Fruit fly (Drosophila melanogaster) whole organism, prepupa: ENCODE data around the gene et.

Experiments used
- Blimp-1 ChIP-seq: fragments of 200-800 bp; sonication (Bioruptor generic); optimal IDR thresholded peaks from 3 replicates; lab custom pipeline; 2017; ENCODE audit warnings: missing biosample characterization, missing genetic modification characterization, mild to moderate bottlenecking, moderate library complexity, missing genetic modification reagents
- CG10631 ChIP-seq: fragments of 200-800 bp; sonication (Bioruptor generic); optimal IDR thresholded peaks from 2 replicates; lab custom pipeline; 2016; ENCODE audit warnings: missing biosample characterization, missing genetic modification characterization
- CG10669 ChIP-seq: fragments of 200-800 bp; sonication (Bioruptor generic); optimal IDR thresholded peaks from 3 replicates; lab custom pipeline; 2018; ENCODE audit warnings: missing biosample characterization, mild to moderate bottlenecking, missing genetic modification characterization, moderate library complexity
- CG11294 ChIP-seq: fragments of 200-800 bp; sonication (Bioruptor generic); IDR thresholded peaks from 2 replicates; pipeline ENCODE4 v1.3.6; 2022; ENCODE audit warnings: missing biosample characterization, missing genetic modification characterization
- CG11762 ChIP-seq: fragments of 200-800 bp; sonication (Bioruptor generic); optimal IDR thresholded peaks from 3 replicates; lab custom pipeline; 2016; ENCODE audit warnings: missing biosample characterization, missing genetic modification characterization; ENCODE audit not compliant: insufficient read depth
- CG11902 ChIP-seq: fragments of 200-800 bp; sonication (Bioruptor generic); optimal IDR thresholded peaks from 3 replicates; lab custom pipeline; 2016; ENCODE audit warnings: missing biosample characterization, missing genetic modification characterization
- CG15336 ChIP-seq: fragments of 200-800 bp; sonication (Bioruptor generic); IDR thresholded peaks from 2 replicates; pipeline ENCODE4 v1.3.6; 2022; ENCODE audit warnings: missing biosample characterization, missing genetic modification characterization
- CG1621 ChIP-seq: fragments of 200-800 bp; sonication (Bioruptor generic); optimal IDR thresholded peaks from 3 replicates; lab custom pipeline; 2018; ENCODE audit warnings: missing biosample characterization, mild to moderate bottlenecking, missing genetic modification characterization
- CG16779 ChIP-seq: fragments of 200-800 bp; sonication (Bioruptor generic); optimal IDR thresholded peaks from 3 replicates; lab custom pipeline; 2017; ENCODE audit warnings: missing biosample characterization, mild to moderate bottlenecking, missing genetic modification characterization
- CG31627 ChIP-seq: fragments of 200-800 bp; sonication (Bioruptor generic); optimal IDR thresholded peaks from 3 replicates; lab custom pipeline; 2016; ENCODE audit warnings: missing biosample characterization, missing genetic modification characterization
- CG32006 ChIP-seq: fragments of 200-800 bp; sonication (Bioruptor generic); optimal IDR thresholded peaks from 3 replicates; lab custom pipeline; 2017; ENCODE audit warnings: missing biosample characterization, mild to moderate bottlenecking, missing genetic modification characterization
- CG3919 ChIP-seq: fragments of 200-800 bp; sonication (Bioruptor generic); optimal IDR thresholded peaks from 3 replicates; lab custom pipeline; 2016; ENCODE audit warnings: missing biosample characterization, missing genetic modification characterization
- CG4318 ChIP-seq: fragments of 200-800 bp; sonication (Bioruptor generic); optimal IDR thresholded peaks from 3 replicates; lab custom pipeline; 2017; ENCODE audit warnings: missing biosample characterization, mild to moderate bottlenecking, missing genetic modification characterization
- CG6163 ChIP-seq: fragments of 200-800 bp; sonication (Bioruptor generic); IDR thresholded peaks from 3 replicates; pipeline ENCODE4 v1.3.6; 2022; ENCODE audit warnings: missing biosample characterization, missing genetic modification characterization
- CG6276 ChIP-seq: fragments of 200-800 bp; sonication (Bioruptor generic); optimal IDR thresholded peaks from 2 replicates; lab custom pipeline; 2017; ENCODE audit warnings: missing biosample characterization, mild to moderate bottlenecking, missing genetic modification characterization
- CG6792 ChIP-seq: fragments of 200-800 bp; sonication (Bioruptor generic); optimal IDR thresholded peaks from 3 replicates; lab custom pipeline; 2016; ENCODE audit warnings: missing biosample characterization, missing genetic modification characterization
- CG6808 ChIP-seq: fragments of 200-800 bp; sonication (Bioruptor generic); optimal IDR thresholded peaks from 3 replicates; lab custom pipeline; 2017; ENCODE audit warnings: missing biosample characterization, missing genetic modification characterization, mild to moderate bottlenecking, moderate library complexity, missing genetic modification reagents
- CG7368 ChIP-seq: fragments of 200-800 bp; sonication (Bioruptor generic); optimal IDR thresholded peaks from 3 replicates; lab custom pipeline; 2016; ENCODE audit warnings: missing biosample characterization, missing genetic modification characterization
- CG8319 ChIP-seq: fragments of 200-800 bp; sonication (Bioruptor generic); optimal IDR thresholded peaks from 3 replicates; lab custom pipeline; 2016; ENCODE audit warnings: missing biosample characterization, missing genetic modification characterization
- CG9139 ChIP-seq: fragments of 200-800 bp; sonication (Bioruptor generic); optimal IDR thresholded peaks from 3 replicates; lab custom pipeline; 2017; ENCODE audit warnings: missing biosample characterization, mild to moderate bottlenecking, missing genetic modification characterization
- Eip75B ChIP-seq: fragments of 200-800 bp; sonication (Bioruptor generic); optimal IDR thresholded peaks from 3 replicates; lab custom pipeline; 2016; ENCODE audit warnings: missing biosample characterization, missing genetic modification characterization
- Eip78C ChIP-seq: fragments of 200-800 bp; sonication (Bioruptor generic); peaks from one replicate; lab custom pipeline; 2016; ENCODE audit warnings: missing biosample characterization, missing genetic modification characterization
- Ets21C ChIP-seq: fragments of 200-800 bp; sonication (Bioruptor generic); optimal IDR thresholded peaks from 3 replicates; lab custom pipeline; 2016; ENCODE audit warnings: missing biosample characterization, missing genetic modification characterization
- Ets96B ChIP-seq: fragments of 200-800 bp; optimal IDR thresholded peaks from 2 replicates; lab custom pipeline; 2019; ENCODE audit warnings: missing biosample characterization, mild to moderate bottlenecking, missing genetic modification characterization, moderate library complexity
- Gug ChIP-seq: fragments of 200-800 bp; sonication (Bioruptor generic); IDR thresholded peaks from 2 replicates; pipeline ENCODE4 v1.3.6; 2022; ENCODE audit warnings: missing biosample characterization, missing genetic modification characterization
- Hr38 ChIP-seq: sonication (Bioruptor generic); optimal IDR thresholded peaks from 2 replicates; lab custom pipeline; 2016; ENCODE audit warnings: missing biosample characterization, missing genetic modification characterization
- Hr39 ChIP-seq: fragments of 200-800 bp; sonication (Bioruptor generic); optimal IDR thresholded peaks from 2 replicates; lab custom pipeline; 2016; ENCODE audit warnings: missing biosample characterization, missing genetic modification characterization
- Hr4 ChIP-seq: fragments of 200-800 bp; sonication (Bioruptor generic); optimal IDR thresholded peaks from 3 replicates; lab custom pipeline; 2016; ENCODE audit warnings: missing biosample characterization, missing genetic modification characterization
- Met ChIP-seq: fragments of 200-800 bp; sonication (Bioruptor generic); optimal IDR thresholded peaks from 3 replicates; lab custom pipeline; 2016; ENCODE audit warnings: missing biosample characterization, missing genetic modification characterization
- Smox ChIP-seq: fragments of 200-800 bp; sonication (Bioruptor generic); optimal IDR thresholded peaks from 3 replicates; lab custom pipeline; 2016; ENCODE audit warnings: missing biosample characterization, missing genetic modification characterization
- Sox102F ChIP-seq: fragments of 200-800 bp; sonication (Bioruptor generic); optimal IDR thresholded peaks from 2 replicates; lab custom pipeline; 2016; ENCODE audit warnings: missing biosample characterization, mild to moderate bottlenecking, missing genetic modification characterization
- Sox14 ChIP-seq: fragments of 200-800 bp; sonication (Bioruptor generic); optimal IDR thresholded peaks from 3 replicates; lab custom pipeline; 2016; ENCODE audit warnings: missing biosample characterization, missing genetic modification characterization
- Sox15 ChIP-seq: fragments of 200-800 bp; sonication (Bioruptor generic); optimal IDR thresholded peaks from 3 replicates; lab custom pipeline; 2016; ENCODE audit warnings: missing biosample characterization, missing genetic modification characterization
- acj6 ChIP-seq: fragments of 200-800 bp; sonication (Bioruptor generic); optimal IDR thresholded peaks from 3 replicates; lab custom pipeline; 2016; ENCODE audit warnings: missing biosample characterization, missing genetic modification characterization
- dsx ChIP-seq: fragments of 200-800 bp; optimal IDR thresholded peaks from 3 replicates; lab custom pipeline; 2019; ENCODE audit warnings: missing biosample characterization, mild to moderate bottlenecking, missing genetic modification characterization, moderate library complexity; ENCODE audit not compliant: poor library complexity, severe bottlenecking
- eg ChIP-seq: fragments of 200-800 bp; sonication (Bioruptor generic); IDR thresholded peaks from 3 replicates; pipeline ENCODE4 v1.3.6; 2022; ENCODE audit warnings: missing biosample characterization, missing genetic modification characterization
- esn ChIP-seq: fragments of 200-800 bp; sonication (Bioruptor generic); optimal IDR thresholded peaks from 2 replicates; lab custom pipeline; 2016; ENCODE audit warnings: missing biosample characterization, mild to moderate bottlenecking, missing genetic modification characterization, moderate library complexity
- fd59A ChIP-seq: fragments of 200-800 bp; sonication (Bioruptor generic); optimal IDR thresholded peaks from 2 replicates; lab custom pipeline; 2017; ENCODE audit warnings: missing biosample characterization, mild to moderate bottlenecking, missing genetic modification characterization, missing genetic modification reagents
- fd85E ChIP-seq: fragments of 200-800 bp; sonication (Bioruptor generic); optimal IDR thresholded peaks from 3 replicates; lab custom pipeline; 2016; ENCODE audit warnings: missing biosample characterization, missing genetic modification characterization
- net ChIP-seq: fragments of 200-800 bp; sonication (Bioruptor generic); optimal IDR thresholded peaks from 3 replicates; lab custom pipeline; 2016; ENCODE audit warnings: missing biosample characterization, missing genetic modification characterization
- pdm3 ChIP-seq: fragments of 200-800 bp; sonication (Bioruptor generic); optimal IDR thresholded peaks from 3 replicates; lab custom pipeline; 2016; ENCODE audit warnings: missing biosample characterization, missing genetic modification characterization
- salr ChIP-seq, 2 experiments: fragments of 200-800 bp; sonication (Bioruptor generic); optimal IDR thresholded peaks; 3 replicates each; lab custom pipeline; 2016 to 2018; ENCODE audit warnings: missing biosample characterization in 2 of 2, missing genetic modification characterization in 2 of 2, mild to moderate bottlenecking in 1 of 2
- ss ChIP-seq, 2 experiments: fragments of 200-800 bp; sonication (Bioruptor generic); optimal IDR thresholded peaks; 2 replicates in 1 of 2; 3 replicates in 1 of 2; lab custom pipeline; 2017 to 2018; ENCODE audit warnings: mild to moderate bottlenecking in 2 of 2, missing biosample characterization in 2 of 2, missing genetic modification characterization in 2 of 2, moderate library complexity in 1 of 2
- svp ChIP-seq: fragments of 200-800 bp; sonication (Bioruptor generic); peaks from one replicate; lab custom pipeline; 2016; ENCODE audit warnings: missing biosample characterization, missing genetic modification characterization
- topi ChIP-seq: fragments of 200-800 bp; sonication (Bioruptor generic); optimal IDR thresholded peaks from 3 replicates; lab custom pipeline; 2016; ENCODE audit warnings: missing biosample characterization, missing genetic modification characterization
- vri ChIP-seq: fragments of 200-800 bp; sonication (Bioruptor generic); optimal IDR thresholded peaks from 3 replicates; lab custom pipeline; 2016; ENCODE audit warnings: missing biosample characterization, mild to moderate bottlenecking, missing genetic modification characterization

The et gene

dm6 chrX:19694792-19695558 lies 19.3 kb upstream of the et start, which contains the start of gene CG14229 (continued):
- TF ChIP-seq Smox (GFP tag; lab: Kevin White, UChicago) (peak; percentile 44), CG31627 (GFP tag; lab: Kevin White, UChicago) (peak; percentile 45), Ets96B (tag; lab: Kevin White, UChicago) (no peak), ss (GFP tag; optimal IDR thresholded peaks at IDR 0.05; lab: Kevin White, UChicago) (no peak), salr (GFP tag; optimal IDR thresholded peaks at IDR 0.05; lab: Kevin White, UChicago) (no peak), Hr4 (peak; percentile 39), Blimp-1 (GFP tag; lab: Kevin White, UChicago) (no peak), CG3919 (no peak), vri (no peak), Eip78C (GFP tag; lab: Kevin White, UChicago) (peak; percentile 76), Met (peak; percentile 29), CG10669 (GFP tag; lab: Kevin White, UChicago) (peak; percentile 5), Eip75B (GFP tag; lab: Kevin White, UChicago) (no peak), CG6276 (GFP tag; lab: Kevin White, UChicago) (no peak), eg (GFP tag; lab: Robert Waterston, UW) (peak; percentile 57; the same call in 2 of the 3 replicates), svp (GFP tag; lab: Kevin White, UChicago) (no peak)

dm6 chrX:19692951-19693698 lies 17.4 kb upstream of the et start, which contains the start of gene Mer:
Gene Mer, minus strand, starts transcription at chrX:19693500.
- TF ChIP-seq CG1621 (tag; lab: Kevin White, UChicago) (peak; percentile 84), esn (GFP tag; lab: Kevin White, UChicago) (peak; percentile 88), Ets96B (tag; lab: Kevin White, UChicago) (peak; percentile 82), Sox14 (GFP tag; lab: Kevin White, UChicago) (peak; percentile 88), CG9139 (GFP tag; lab: Kevin White, UChicago) (no peak), CG32006 (GFP tag; lab: Kevin White, UChicago) (peak; percentile 89), CG16779 (tag; lab: Kevin White, UChicago) (peak; percentile 80), fd59A (GFP tag; lab: Kevin White, UChicago) (peak; percentile 70), dsx (GFP tag; lab: Kevin White, UChicago) (peak; percentile 78), fd85E (GFP tag; lab: Kevin White, UChicago) (peak; percentile 51), Hr4 (peak; percentile 86), CG7368 (GFP tag; lab: Kevin White, UChicago) (peak; percentile 92), CG11762 (GFP tag; lab: Kevin White, UChicago) (peak; percentile 59), Sox102F (GFP tag; lab: Kevin White, UChicago) (peak; percentile 81), CG6276 (GFP tag; lab: Kevin White, UChicago) (no peak), CG6792 (GFP tag; lab: Kevin White, UChicago) (peak; percentile 87), CG15336 (peak; percentile 91), pdm3 (peak; percentile 23), acj6 (GFP tag; lab: Kevin White, UChicago) (peak; percentile 86), CG10631 (GFP tag; lab: Kevin White, UChicago) (peak; percentile 66), CG11294 (GFP tag; lab: Robert Waterston, UW) (peak; percentile 72), Sox15 (GFP tag; lab: Kevin White, UChicago) (peak; percentile 73), net (GFP tag; lab: Kevin White, UChicago) (peak; percentile 91), CG8319 (GFP tag; lab: Kevin White, UChicago) (peak; percentile 69), topi (GFP tag; lab: Kevin White, UChicago) (peak; percentile 90), Eip78C (GFP tag; lab: Kevin White, UChicago) (peak; percentile 94), Hr39 (GFP tag; lab: Kevin White, UChicago) (peak; percentile 82), Hr38 (GFP tag; lab: Kevin White, UChicago) (no peak), Ets21C (peak; percentile 76), Eip75B (GFP tag; lab: Kevin White, UChicago) (peak; percentile 83), CG10669 (GFP tag; lab: Kevin White, UChicago) (peak; percentile 82), Gug (peak; percentile 80), svp (GFP tag; lab: Kevin White, UChicago) (no peak), CG6808 (GFP tag; lab: Kevin White, UChicago) (peak; percentile 84), CG4318 (no peak), eg (GFP tag; lab: Robert Waterston, UW) (peak; percentile 92), CG3919 (peak; percentile 87), CG6163 (GFP tag; lab: Robert Waterston, UW) (peak; percentile 91), CG11902 (GFP tag; lab: Kevin White, UChicago) (peak; percentile 62)
